Fruit fly (Drosophila melanogaster) whole organism, embryonic: Measurements from ENCODE around the gene CG32026.

ENCODE experiments used
- Ada2b ChIP-seq: fragments of 200-800 bp; sonication (Bioruptor generic); IDR thresholded peaks from 2 replicates; pipeline ENCODE4 v1.3.6; 2022; ENCODE audit warnings: missing biosample characterization, missing genetic modification characterization
- Atf3 ChIP-seq: fragments of 200-800 bp; sonication (Bioruptor generic); optimal IDR thresholded peaks from 3 replicates; lab custom pipeline; 2016; ENCODE audit warnings: missing biosample characterization, missing genetic modification characterization
- CG10979 ChIP-seq: fragments of 200-800 bp; sonication (Bioruptor generic); optimal IDR thresholded peaks from 2 replicates; lab custom pipeline; 2018; ENCODE audit warnings: missing biosample characterization, mild to moderate bottlenecking, missing genetic modification characterization, moderate library complexity
- CG11456 ChIP-seq: fragments of 200-800 bp; sonication (Bioruptor generic); IDR thresholded peaks from 3 replicates; pipeline ENCODE4 v1.3.6; 2022; ENCODE audit warnings: missing biosample characterization, missing genetic modification characterization
- CG12236 ChIP-seq: fragments of 200-800 bp; sonication (Bioruptor generic); optimal IDR thresholded peaks from 2 replicates; lab custom pipeline; 2016; ENCODE audit warnings: missing biosample characterization, missing genetic modification characterization
- CG13123 ChIP-seq: fragments of 200-800 bp; sonication (Bioruptor generic); optimal IDR thresholded peaks from 2 replicates; lab custom pipeline; 2016; ENCODE audit warnings: missing biosample characterization, missing genetic modification characterization
- CG13894 ChIP-seq: fragments of 200-800 bp; sonication (Bioruptor generic); optimal IDR thresholded peaks from 3 replicates; lab custom pipeline; 2018; ENCODE audit warnings: missing biosample characterization, mild to moderate bottlenecking, missing genetic modification characterization, moderate library complexity
- CG14710 ChIP-seq: fragments of 200-800 bp; sonication (Bioruptor generic); optimal IDR thresholded peaks from 3 replicates; lab custom pipeline; 2019; ENCODE audit warnings: missing biosample characterization, mild to moderate bottlenecking, missing genetic modification characterization, moderate library complexity
- CG15011 ChIP-seq: fragments of 200-800 bp; sonication (Bioruptor generic); optimal IDR thresholded peaks from 3 replicates; lab custom pipeline; 2018; ENCODE audit warnings: missing biosample characterization, mild to moderate bottlenecking, missing genetic modification characterization
- CG15601 ChIP-seq: fragments of 200-800 bp; sonication (Bioruptor generic); optimal IDR thresholded peaks from 3 replicates; lab custom pipeline; 2019; ENCODE audit warnings: missing biosample characterization, mild to moderate bottlenecking, missing genetic modification characterization, moderate library complexity
- CG2116 ChIP-seq: fragments of 200-800 bp; sonication (Bioruptor generic); optimal IDR thresholded peaks from 3 replicates; lab custom pipeline; 2018; ENCODE audit warnings: missing biosample characterization, mild to moderate bottlenecking, missing genetic modification characterization
- CG2202 ChIP-seq: fragments of 200-800 bp; sonication (Bioruptor generic); optimal IDR thresholded peaks from 2 replicates; lab custom pipeline; 2018; ENCODE audit warnings: missing biosample characterization, mild to moderate bottlenecking, missing genetic modification characterization
- CG31365 ChIP-seq: fragments of 200-800 bp; sonication (Bioruptor generic); optimal IDR thresholded peaks from 2 replicates; lab custom pipeline; 2018; ENCODE audit warnings: missing biosample characterization, mild to moderate bottlenecking, missing genetic modification characterization
- CG33213 ChIP-seq: fragments of 200-800 bp; sonication (Bioruptor generic); optimal IDR thresholded peaks from 3 replicates; lab custom pipeline; 2016; ENCODE audit warnings: missing biosample characterization, missing genetic modification characterization
- CG3407 ChIP-seq: fragments of 200-800 bp; sonication (Bioruptor generic); optimal IDR thresholded peaks from 2 replicates; lab custom pipeline; 2018; ENCODE audit warnings: missing biosample characterization, mild to moderate bottlenecking, missing genetic modification characterization
- CG4854 ChIP-seq: fragments of 200-800 bp; sonication (Bioruptor generic); optimal IDR thresholded peaks from 2 replicates; lab custom pipeline; 2016; ENCODE audit warnings: missing biosample characterization, missing genetic modification characterization, inconsistent platforms
- CG5953 ChIP-seq: fragments of 200-800 bp; sonication (Bioruptor generic); IDR thresholded peaks from 2 replicates; pipeline ENCODE4 v1.3.6; 2022; ENCODE audit warnings: missing biosample characterization, missing genetic modification characterization
- CG7357 ChIP-seq: fragments of 200-800 bp; sonication (Bioruptor generic); IDR thresholded peaks from 3 replicates; pipeline ENCODE4 v1.3.6; 2022; ENCODE audit warnings: missing biosample characterization, missing genetic modification characterization
- CG8765 ChIP-seq: fragments of 200-800 bp; sonication (Bioruptor generic); IDR thresholded peaks from 2 replicates; pipeline ENCODE4 v1.3.6; 2022; ENCODE audit warnings: missing biosample characterization, missing genetic modification characterization
- CG9215 ChIP-seq: fragments of 200-800 bp; sonication (Bioruptor generic); IDR thresholded peaks from 2 replicates; pipeline ENCODE4 v1.3.6; 2022; ENCODE audit warnings: missing biosample characterization, missing genetic modification characterization
- CG9727 ChIP-seq: fragments of 200-800 bp; sonication (Bioruptor generic); optimal IDR thresholded peaks from 3 replicates; lab custom pipeline; 2017; ENCODE audit warnings: missing biosample characterization, mild to moderate bottlenecking, missing genetic modification characterization
- Dek ChIP-seq: fragments of 200-800 bp; sonication (Bioruptor generic); optimal IDR thresholded peaks from 3 replicates; lab custom pipeline; 2019; ENCODE audit warnings: missing biosample characterization, mild to moderate bottlenecking, missing genetic modification characterization, moderate library complexity
- Dip3 ChIP-seq: fragments of 200-800 bp; sonication (Bioruptor generic); optimal IDR thresholded peaks from 3 replicates; lab custom pipeline; 2016; ENCODE audit warnings: missing biosample characterization, missing genetic modification characterization
- Ets97D ChIP-seq: fragments of 200-800 bp; sonication (Bioruptor generic); optimal IDR thresholded peaks from 3 replicates; lab custom pipeline; 2016; ENCODE audit warnings: missing biosample characterization, missing genetic modification characterization
- Gug ChIP-seq: fragments of 200-800 bp; sonication (Bioruptor generic); IDR thresholded peaks from 4 replicates; pipeline ENCODE4 v1.3.6; 2022; ENCODE audit warnings: missing biosample characterization, missing genetic modification characterization
- Hmx ChIP-seq: fragments of 200-800 bp; sonication (Bioruptor generic); optimal IDR thresholded peaks from 2 replicates; lab custom pipeline; 2016; ENCODE audit warnings: missing biosample characterization, missing genetic modification characterization
- Mrtf ChIP-seq: fragments of 200-800 bp; sonication (Bioruptor generic); IDR thresholded peaks from 3 replicates; pipeline ENCODE4 v1.3.6; 2022; ENCODE audit warnings: missing biosample characterization, missing genetic modification characterization
- NC2β ChIP-seq: fragments of 200-800 bp; sonication (Bioruptor generic); optimal IDR thresholded peaks from 2 replicates; lab custom pipeline; 2016; ENCODE audit warnings: missing biosample characterization, missing genetic modification characterization
- NK7.1 ChIP-seq: fragments of 200-800 bp; sonication (Bioruptor generic); optimal IDR thresholded peaks from 3 replicates; lab custom pipeline; 2016; ENCODE audit warnings: missing biosample characterization, missing genetic modification characterization
- Nf-YA ChIP-seq: fragments of 200-800 bp; sonication (Bioruptor generic); IDR thresholded peaks from 2 replicates; pipeline ENCODE4 v1.3.6; 2022; ENCODE audit warnings: missing biosample characterization, missing genetic modification characterization
- Optix ChIP-seq: fragments of 200-800 bp; sonication (Bioruptor generic); IDR thresholded peaks from 3 replicates; pipeline ENCODE4 v1.3.6; 2022; ENCODE audit warnings: missing biosample characterization, missing genetic modification characterization
- Ptx1 ChIP-seq: fragments of 200-800 bp; sonication (Bioruptor generic); IDR thresholded peaks from 2 replicates; pipeline ENCODE4 v1.3.6; 2022; ENCODE audit warnings: missing biosample characterization, missing genetic modification characterization
- Ravus ChIP-seq: fragments of 200-800 bp; sonication (Bioruptor generic); IDR thresholded peaks from 2 replicates; pipeline ENCODE4 v1.3.6; 2022; ENCODE audit warnings: missing biosample characterization, missing genetic modification characterization
- Six4 ChIP-seq: fragments of 200-800 bp; sonication (Bioruptor generic); optimal IDR thresholded peaks from 2 replicates; lab custom pipeline; 2016; ENCODE audit warnings: missing biosample characterization, missing genetic modification characterization
- Sry-β ChIP-seq: fragments of 200-800 bp; sonication (Bioruptor generic); optimal IDR thresholded peaks from 2 replicates; lab custom pipeline; 2018; ENCODE audit warnings: missing biosample characterization, mild to moderate bottlenecking, missing genetic modification characterization, moderate library complexity
- Taf1 ChIP-seq: fragments of 200-800 bp; sonication (Bioruptor generic); IDR thresholded peaks from 2 replicates; pipeline ENCODE4 v1.3.6; 2022; ENCODE audit warnings: missing biosample characterization, missing genetic modification characterization
- croc ChIP-seq: fragments of 200-800 bp; sonication (Bioruptor generic); conservative IDR thresholded peaks from 3 replicates; pipeline ENCODE4 v1.3.6; 2022; ENCODE audit warnings: missing biosample characterization, missing genetic modification characterization
- cwo ChIP-seq: fragments of 200-800 bp; sonication (Bioruptor generic); optimal IDR thresholded peaks from 3 replicates; lab custom pipeline; 2017; ENCODE audit warnings: missing biosample characterization, missing genetic modification characterization, mild to moderate bottlenecking, moderate library complexity, missing genetic modification reagents
- dati ChIP-seq: fragments of 200-800 bp; sonication (Bioruptor generic); IDR thresholded peaks from 2 replicates; pipeline ENCODE4 v1.3.6; 2022; ENCODE audit warnings: missing biosample characterization, missing genetic modification characterization
- disco-r ChIP-seq: fragments of 200-800 bp; sonication (Bioruptor generic); optimal IDR thresholded peaks from 2 replicates; lab custom pipeline; 2016; ENCODE audit warnings: missing biosample characterization, missing genetic modification characterization
- dpn ChIP-seq, 2 experiments: fragments of 200-800 bp; sonication (Bioruptor generic); optimal IDR thresholded peaks; 3 replicates each; lab custom pipeline; 2016; ENCODE audit warnings: missing biosample characterization in 2 of 2, missing genetic modification characterization in 2 of 2
- ems ChIP-seq: fragments of 200-800 bp; sonication (Bioruptor generic); optimal IDR thresholded peaks from 3 replicates; lab custom pipeline; 2016; ENCODE audit warnings: missing biosample characterization, missing genetic modification characterization
- fd3F ChIP-seq: fragments of 200-800 bp; sonication (Bioruptor generic); optimal IDR thresholded peaks from 2 replicates; lab custom pipeline; 2018; ENCODE audit warnings: missing biosample characterization, mild to moderate bottlenecking, missing genetic modification characterization, moderate library complexity
- hkb ChIP-seq, 2 experiments: fragments of 200-800 bp in 1 of 2; fragments of >200 bp in 1 of 2; sonication (Bioruptor generic) in 1 of 2; IDR thresholded peaks in 1 of 2; optimal IDR thresholded peaks in 1 of 2; 2 replicates each; pipeline versions ENCODE4 v1.3.6 to Lab custom; 2017 to 2022; ENCODE audit warnings: missing biosample characterization in 1 of 2, missing genetic modification characterization in 1 of 2
- jing ChIP-seq: fragments of 200-800 bp; sonication (Bioruptor generic); optimal IDR thresholded peaks from 2 replicates; lab custom pipeline; 2018; ENCODE audit warnings: missing biosample characterization, mild to moderate bottlenecking, missing genetic modification characterization
- kay ChIP-seq: fragments of 200-800 bp; sonication (Bioruptor generic); optimal IDR thresholded peaks from 2 replicates; lab custom pipeline; 2016; ENCODE audit warnings: missing biosample characterization, missing genetic modification characterization
- row ChIP-seq: fragments of 200-800 bp; sonication (Bioruptor generic); IDR thresholded peaks from 3 replicates; pipeline ENCODE4 v1.3.6; 2022; ENCODE audit warnings: missing biosample characterization, missing genetic modification characterization
- sim ChIP-seq: fragments of 200-800 bp; sonication (Bioruptor generic); IDR thresholded peaks from 2 replicates; pipeline ENCODE4 v1.3.6; 2022; ENCODE audit warnings: missing biosample characterization, missing genetic modification characterization
- toy ChIP-seq: fragments of 200-800 bp; sonication (Bioruptor generic); IDR thresholded peaks from 2 replicates; pipeline ENCODE4 v1.3.6; 2022; ENCODE audit warnings: missing biosample characterization, missing genetic modification characterization
- vfl ChIP-seq: fragments of 200-800 bp; sonication (Bioruptor generic); optimal IDR thresholded peaks from 2 replicates; lab custom pipeline; 2016; ENCODE audit warnings: missing biosample characterization, missing genetic modification characterization
- yki ChIP-seq: fragments of >200 bp; optimal IDR thresholded peaks from 3 replicates; lab custom pipeline; 2018

Gene CG32026

dm6 chr3L:8823730-8824374 is 12.4 kb upstream of the CG32026 start (continued):
- TF ChIP-seq vfl: no peak
- no peak for TF ChIP-seq CG15011 (GFP tag; lab: Kevin White, UChicago)
- no peak for TF ChIP-seq Sry-β (GFP tag; lab: Kevin White, UChicago)
- peak; percentile 54 for TF ChIP-seq Six4 (GFP tag; lab: Kevin White, UChicago)
- TF ChIP-seq CG8765 (GFP tag; lab: Robert Waterston, UW): peak; percentile 24; the same call in 1 of the 2 replicates
- TF ChIP-seq toy (GFP tag; lab: Robert Waterston, UW): no peak
- peak; percentile 13 for TF ChIP-seq NC2β (GFP tag; lab: Kevin White, UChicago)
- TF ChIP-seq kay (GFP tag; lab: Kevin White, UChicago): no peak
- no peak for TF ChIP-seq CG13123 (GFP tag; lab: Kevin White, UChicago)
- 0 out of 2 replicates have a peak, but pooled peaks have one; percentile 31 for TF ChIP-seq CG9215 (GFP tag; lab: Robert Waterston, UW)
- TF ChIP-seq croc (GFP tag; lab: Robert Waterston, UW): peak; percentile 34; the same call in 1 of the 3 replicates
- no peak for TF ChIP-seq cwo (GFP tag; lab: Kevin White, UChicago)
- peak; percentile 3 for TF ChIP-seq CG3407 (GFP tag; lab: Kevin White, UChicago)
- TF ChIP-seq Dip3 (GFP tag; lab: Kevin White, UChicago): peak; percentile 20
- TF ChIP-seq Nf-YA (GFP tag; lab: Robert Waterston, UW): no peak
- TF ChIP-seq CG2202 (tag; lab: Kevin White, UChicago): peak; percentile 37
- TF ChIP-seq CG12236 (GFP tag; lab: Kevin White, UChicago): no peak
- TF ChIP-seq fd3F (GFP tag; lab: Kevin White, UChicago): no peak
- no peak for TF ChIP-seq CG33213
- 0 out of 2 replicates have a peak, but pooled peaks have one; percentile 17 for TF ChIP-seq CG5953 (GFP tag; lab: Robert Waterston, UW)
- peak; percentile 37 for TF ChIP-seq CG15601 (tag; lab: Kevin White, UChicago)
- peak; percentile 3 to 48 for TF ChIP-seq dpn (GFP tag; optimal IDR thresholded peaks at IDR 0.05; lab: Kevin White, UChicago)
- TF ChIP-seq Ets97D (GFP tag; lab: Kevin White, UChicago): no peak
- TF ChIP-seq disco-r (GFP tag; lab: Kevin White, UChicago): no peak
- TF ChIP-seq CG11456 (GFP tag; lab: Robert Waterston, UW): no peak
- no peak for TF ChIP-seq NK7.1 (GFP tag; lab: Kevin White, UChicago)
- peak; percentile 44; the same call in 1 of the 4 replicates for TF ChIP-seq Gug (GFP tag; lab: Robert Waterston, UW)
- TF ChIP-seq hkb (optimal IDR thresholded peaks at IDR 0.05; lab: Kevin White, UChicago): no peak
- peak; percentile 32; the same call in 1 of the 2 replicates for TF ChIP-seq hkb (GFP tag; IDR thresholded peaks at IDR 0.05; lab: Robert Waterston, UW)
- TF ChIP-seq Ada2b: peak; percentile 53; the same call in 1 of the 2 replicates
- no peak for TF ChIP-seq ems (GFP tag; lab: Kevin White, UChicago)
- peak; percentile 47; the same call in 1 of the 2 replicates for TF ChIP-seq sim (GFP tag; lab: Robert Waterston, UW)
- TF ChIP-seq CG9727 (GFP tag; lab: Kevin White, UChicago): peak; percentile 35
- TF ChIP-seq Atf3 (GFP tag; lab: Kevin White, UChicago): no peak
- TF ChIP-seq CG4854 (GFP tag; lab: Kevin White, UChicago): no peak
- peak; percentile 56 for TF ChIP-seq row (GFP tag; lab: Robert Waterston, UW)
- TF ChIP-seq CG14710 (tag; lab: Kevin White, UChicago): peak; percentile 52
- no peak for TF ChIP-seq Hmx (GFP tag; lab: Kevin White, UChicago)
- no peak for TF ChIP-seq dati
- no peak for TF ChIP-seq yki
- TF ChIP-seq Mrtf: peak; percentile 4; the same call in 1 of the 3 replicates
- no peak for TF ChIP-seq CG31365 (tag; lab: Kevin White, UChicago)
- TF ChIP-seq CG7357 (GFP tag; lab: Robert Waterston, UW): peak; percentile 39; the same call in 1 of the 3 replicates
- no peak for TF ChIP-seq CG13894 (tag; lab: Kevin White, UChicago)
- TF ChIP-seq Taf1 (GFP tag; lab: Robert Waterston, UW): no peak
- no peak for TF ChIP-seq Dek (tag; lab: Kevin White, UChicago)
- TF ChIP-seq Ravus (GFP tag; lab: Robert Waterston, UW): no peak
- no peak for TF ChIP-seq CG2116 (GFP tag; lab: Kevin White, UChicago)
- TF ChIP-seq CG10979: peak; percentile 79
- peak; percentile 11 for TF ChIP-seq jing (GFP tag; lab: Kevin White, UChicago)
- TF ChIP-seq Optix: no peak
- TF ChIP-seq Ptx1 (GFP tag; lab: Robert Waterston, UW): peak; percentile 55; the same call in 1 of the 2 replicates
